Worm (Caenorhabditis elegans) whole organism, L1 larva: ENCODE results near the gene nhr-268.

ENCODE experiments used
- C04F5.9 ChIP-seq: sonication (generic microtip); optimal IDR thresholded peaks from 2 replicates; lab custom pipeline; 2016; ENCODE audit warnings: missing genetic modification characterization, missing compliant biosample characterization
- F16B12.6 ChIP-seq: fragments of 150-350 bp; optimal IDR thresholded peaks from 2 replicates; lab custom pipeline; 2014; ENCODE audit warnings: missing biosample characterization, missing genetic modification characterization
- Y116A8C.19 ChIP-seq: sonication (generic microtip); optimal IDR thresholded peaks from 2 replicates; lab custom pipeline; 2016; ENCODE audit warnings: missing compliant biosample characterization, missing genetic modification characterization, borderline replicate concordance
- aha-1 ChIP-seq: fragments of 150-350 bp; optimal IDR thresholded peaks from 2 replicates; lab custom pipeline; 2014; ENCODE audit warnings: missing biosample characterization, missing genetic modification characterization
- alr-1 ChIP-seq: fragments of 200-800 bp; sonication (Bioruptor generic); optimal IDR thresholded peaks from 2 replicates; lab custom pipeline; 2018; ENCODE audit warnings: borderline replicate concordance, mild to moderate bottlenecking, missing genetic modification characterization, missing compliant biosample characterization
- ama-1 ChIP-seq: fragments of 150-350 bp; optimal IDR thresholded peaks from 2 replicates; lab custom pipeline; 2014
- blmp-1 ChIP-seq: fragments of 150-350 bp; optimal IDR thresholded peaks from 2 replicates; lab custom pipeline; 2014; ENCODE audit warnings: missing biosample characterization, missing genetic modification characterization
- ceh-82 ChIP-seq, 3 experiments: fragments of 150-350 bp in 1 of 3; sonication (generic microtip) in 2 of 3; optimal IDR thresholded peaks; 2 replicates each; lab custom pipeline; 2014 to 2017; ENCODE audit warnings: missing biosample characterization in 3 of 3, missing genetic modification characterization in 3 of 3
- ceh-88 ChIP-seq: fragments of 200-800 bp; sonication (Bioruptor generic); IDR thresholded peaks from 2 replicates; pipeline ENCODE4 v1.3.6; 2022; ENCODE audit warnings: missing genetic modification characterization, missing compliant biosample characterization
- ceh-90 ChIP-seq: sonication (generic microtip); optimal IDR thresholded peaks from 2 replicates; lab custom pipeline; 2016; ENCODE audit warnings: missing genetic modification characterization, missing compliant biosample characterization
- ces-1 ChIP-seq: fragments of 150-350 bp; optimal IDR thresholded peaks from 2 replicates; lab custom pipeline; 2014; ENCODE audit warnings: missing biosample characterization, missing genetic modification reagents, missing genetic modification characterization
- dpl-1 ChIP-seq, 3 experiments: fragments of 150-350 bp in 2 of 3; sonication (generic microtip) in 1 of 3; optimal IDR thresholded peaks; 2 replicates each; lab custom pipeline; 2014 to 2017; ENCODE audit warnings: missing biosample characterization in 3 of 3, missing genetic modification characterization in 3 of 3, missing genetic modification reagents in 3 of 3
- dsc-1 ChIP-seq: sonication (generic microtip); optimal IDR thresholded peaks from 2 replicates; lab custom pipeline; 2016; ENCODE audit warnings: mild to moderate bottlenecking, missing genetic modification characterization, missing compliant biosample characterization
- egl-13 ChIP-seq: sonication (generic microtip); optimal IDR thresholded peaks from 2 replicates; lab custom pipeline; 2016; ENCODE audit warnings: missing genotype, missing genetic modification reagents, missing genetic modification characterization, missing compliant biosample characterization
- egl-27 ChIP-seq, 2 experiments: fragments of 150-350 bp in 1 of 2; sonication (generic microtip); optimal IDR thresholded peaks; 3 replicates each; lab custom pipeline; 2017 to 2018; ENCODE audit warnings: missing biosample characterization in 2 of 2, missing genetic modification characterization in 2 of 2, missing genetic modification reagents in 2 of 2
- elt-3 ChIP-seq, 6 experiments: fragments of 150-350 bp in 1 of 6; sonication (generic microtip); optimal IDR thresholded peaks; 2 replicates each; lab custom pipeline; 2017 to 2018; ENCODE audit warnings: missing biosample characterization in 6 of 6, missing genetic modification characterization in 6 of 6, inconsistent platforms in 1 of 6
- ets-5 ChIP-seq: fragments of 200-800 bp; sonication (Bioruptor generic); IDR thresholded peaks from 2 replicates; pipeline ENCODE4 v1.3.6; 2022; ENCODE audit warnings: missing genetic modification characterization, missing compliant biosample characterization
- fkh-8 ChIP-seq: sonication (generic microtip); optimal IDR thresholded peaks from 2 replicates; lab custom pipeline; 2016; ENCODE audit warnings: mild to moderate bottlenecking, missing genetic modification characterization, missing compliant biosample characterization
- isw-1 ChIP-seq: fragments of 200-800 bp; sonication (Bioruptor generic); IDR thresholded peaks from 2 replicates; pipeline ENCODE4 v1.3.6; 2022; ENCODE audit warnings: missing genetic modification characterization, missing compliant biosample characterization
- lin-13 ChIP-seq: fragments of 150-350 bp; optimal IDR thresholded peaks from 2 replicates; lab custom pipeline; 2014; ENCODE audit warnings: missing biosample characterization, missing genetic modification reagents, missing genetic modification characterization
- lsy-2 ChIP-seq, 2 experiments: fragments of 150-350 bp; optimal IDR thresholded peaks; 2 replicates each; lab custom pipeline; 2014; ENCODE audit warnings: missing biosample characterization in 2 of 2, missing genetic modification characterization in 2 of 2
- mef-2 ChIP-seq: fragments of 150-350 bp; optimal IDR thresholded peaks from 2 replicates; lab custom pipeline; 2014; ENCODE audit warnings: missing biosample characterization, missing genetic modification characterization
- nhr-11 ChIP-seq: fragments of 150-350 bp; optimal IDR thresholded peaks from 2 replicates; lab custom pipeline; 2014; ENCODE audit warnings: missing biosample characterization, missing genetic modification characterization
- nhr-19 ChIP-seq: fragments of 200-800 bp; sonication (Bioruptor generic); conservative IDR thresholded peaks from 2 replicates; pipeline ENCODE4 v1.3.6; 2022; ENCODE audit warnings: missing genetic modification characterization, missing compliant biosample characterization
- nhr-237 ChIP-seq: fragments of 150-350 bp; optimal IDR thresholded peaks from 2 replicates; lab custom pipeline; 2014; ENCODE audit warnings: missing biosample characterization, missing genetic modification characterization
- nhr-71 ChIP-seq: sonication (generic microtip); optimal IDR thresholded peaks from 2 replicates; lab custom pipeline; 2016; ENCODE audit warnings: mild to moderate bottlenecking, missing genetic modification characterization, moderate library complexity, missing compliant biosample characterization
- nhr-76 ChIP-seq: sonication (generic microtip); optimal IDR thresholded peaks from 2 replicates; lab custom pipeline; 2017; ENCODE audit warnings: missing biosample characterization, missing genetic modification characterization
- nhr-77 ChIP-seq: fragments of 150-350 bp; optimal IDR thresholded peaks from 2 replicates; lab custom pipeline; 2014; ENCODE audit warnings: missing biosample characterization, missing genetic modification characterization
- nhr-85 ChIP-seq: sonication (generic microtip); peaks from one replicate; lab custom pipeline; 2016; ENCODE audit warnings: missing genetic modification characterization, inconsistent platforms, missing compliant biosample characterization
- pag-3 ChIP-seq: sonication (generic microtip); optimal IDR thresholded peaks from 2 replicates; lab custom pipeline; 2017; ENCODE audit warnings: missing genetic modification characterization, mild to moderate bottlenecking, missing compliant biosample characterization, antibody characterized with exemption, borderline replicate concordance; ENCODE audit not compliant: insufficient read depth
- rnt-1 ChIP-seq: sonication (generic microtip); optimal IDR thresholded peaks from 2 replicates; lab custom pipeline; 2016; ENCODE audit warnings: mild to moderate bottlenecking, missing genetic modification characterization, moderate library complexity, missing compliant biosample characterization
- snpc-4 ChIP-seq: fragments of 150-350 bp; optimal IDR thresholded peaks from 2 replicates; lab custom pipeline; 2014; ENCODE audit warnings: missing biosample characterization, missing genetic modification characterization
- sox-4 ChIP-seq: sonication (generic microtip); optimal IDR thresholded peaks from 2 replicates; lab custom pipeline; 2016; ENCODE audit warnings: missing genetic modification characterization, missing compliant biosample characterization
- swsn-7 ChIP-seq: sonication (generic microtip); optimal IDR thresholded peaks from 2 replicates; lab custom pipeline; 2016; ENCODE audit warnings: missing genetic modification characterization, missing compliant biosample characterization
- tbx-2 ChIP-seq: sonication (generic microtip); optimal IDR thresholded peaks from 2 replicates; lab custom pipeline; 2016; ENCODE audit warnings: missing genetic modification characterization, missing compliant biosample characterization
- unc-86 ChIP-seq: sonication (generic microtip); optimal IDR thresholded peaks from 2 replicates; lab custom pipeline; 2016; ENCODE audit warnings: missing genetic modification characterization, missing compliant biosample characterization
- vab-15 ChIP-seq: sonication (generic microtip); optimal IDR thresholded peaks from 2 replicates; lab custom pipeline; 2017; ENCODE audit warnings: missing genotype, mild to moderate bottlenecking, missing genetic modification characterization, missing compliant biosample characterization
- zag-1 ChIP-seq: fragments of 150-350 bp; optimal IDR thresholded peaks from 2 replicates; lab custom pipeline; 2014; ENCODE audit warnings: missing biosample characterization, missing genetic modification characterization
- ztf-11 ChIP-seq, 2 experiments: sonication (generic microtip); optimal IDR thresholded peaks; 2 replicates each; lab custom pipeline; 2016 to 2017; ENCODE audit warnings: missing genetic modification characterization in 2 of 2, missing biosample characterization in 1 of 2, missing compliant biosample characterization in 1 of 2

nhr-268 gene

ce11 chrV:15715636-15716035, 25.6 kb downstream of the nhr-268 start:
- no peak for TF ChIP-seq ama-1 (lab: Kevin White, UChicago)
- TF ChIP-seq ces-1 (GFP tag; lab: Kevin White, UChicago) = no peak
- TF ChIP-seq mef-2 (tag; lab: Kevin White, UChicago) = no peak
- TF ChIP-seq sox-4 (tag; lab: Kevin White, UChicago) = no peak
- no peak for TF ChIP-seq C04F5.9 (tag; lab: Kevin White, UChicago)
- no peak for TF ChIP-seq tbx-2
- no peak for TF ChIP-seq swsn-7
- no peak for TF ChIP-seq ztf-11 (tag; optimal IDR thresholded peaks at IDR 0.05; lab: Kevin White, UChicago)
- no peak for TF ChIP-seq nhr-77
- no peak for TF ChIP-seq isw-1 (GFP tag; lab: Robert Waterston, UW)
- TF ChIP-seq fkh-8 = no peak
- TF ChIP-seq unc-86 = no peak
- TF ChIP-seq nhr-85 (tag; lab: Kevin White, UChicago) = no peak
- no peak for TF ChIP-seq ceh-88 (GFP tag; lab: Robert Waterston, UW)
- no peak for TF ChIP-seq nhr-237
- TF ChIP-seq blmp-1 (tag; lab: Kevin White, UChicago) = no peak
- no peak for TF ChIP-seq aha-1
- TF ChIP-seq nhr-76 (tag; lab: Kevin White, UChicago) = no peak
- TF ChIP-seq ceh-82 (tag; optimal IDR thresholded peaks at IDR 0.05; lab: Kevin White, UChicago) = no peak

ce11 chrV:15716679-15717078, 26.6 kb downstream of the nhr-268 start, which contains the start of gene Y6E2A.4:
Y6E2A.4 (minus strand) TSS chrV:15716779.
- TF ChIP-seq elt-3 (tag; optimal IDR thresholded peaks at IDR 0.05; lab: Kevin White, UChicago) (no peak), ztf-11 (tag; optimal IDR thresholded peaks at IDR 0.05; lab: Kevin White, UChicago) (no peak), zag-1 (tag; lab: Kevin White, UChicago) (no peak), egl-13 (no peak), lsy-2 (tag; optimal IDR thresholded peaks at IDR 0.05; lab: Kevin White, UChicago) (no peak), nhr-85 (tag; lab: Kevin White, UChicago) (no peak), rnt-1 (tag; lab: Kevin White, UChicago) (no peak), lin-13 (GFP tag; lab: Kevin White, UChicago) (no peak), nhr-71 (tag; lab: Kevin White, UChicago) (no peak), dpl-1 (GFP tag; optimal IDR thresholded peaks at IDR 0.05; lab: Kevin White, UChicago) (no peak), alr-1 (tag; lab: Kevin White, UChicago) (no peak), egl-27 (tag; optimal IDR thresholded peaks at IDR 0.05; lab: Kevin White, UChicago) (no peak), ets-5 (no peak), nhr-77 (no peak), nhr-11 (tag; lab: Kevin White, UChicago) (no peak), dsc-1 (tag; lab: Kevin White, UChicago) (no peak), snpc-4 (tag; lab: Kevin White, UChicago) (no peak)

ce11 chrV:15718562-15718961, 28.5 kb downstream of the nhr-268 start, which contains the start of gene Y6E2A.5:
Y6E2A.5 (minus strand) TSS chrV:15718662.
- no peak for TF ChIP-seq ceh-90 (tag; lab: Kevin White, UChicago)
- no peak for TF ChIP-seq vab-15 (tag; lab: Kevin White, UChicago)
- TF ChIP-seq unc-86 = no peak

DNA sequence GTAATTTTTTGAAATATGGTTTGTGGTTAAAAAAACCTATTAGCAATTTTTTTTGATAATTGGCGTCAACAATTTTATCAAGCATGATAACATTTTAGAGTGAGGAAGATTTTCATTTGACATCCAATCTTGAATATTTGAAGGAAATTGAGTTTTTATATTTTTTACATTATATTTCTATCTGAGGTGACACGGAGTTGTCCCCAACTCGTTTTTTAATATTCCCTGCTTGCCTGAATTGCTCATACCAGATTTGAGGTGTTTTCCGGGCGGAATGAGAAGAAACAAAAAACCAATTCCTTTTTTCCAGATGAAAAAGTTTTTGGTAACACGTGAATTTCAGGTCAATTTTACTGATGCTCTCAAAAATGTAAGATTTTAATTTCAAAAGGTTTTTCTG, 29.5 kb downstream of the nhr-268 start, which contains the start of gene Y6E2A.7:
Gene Y6E2A.7, plus strand, starts transcription at position 301 of the 400 bp plus-strand sequence.
- TF ChIP-seq nhr-77 (no peak), F16B12.6 (tag; lab: Kevin White, UChicago) (no peak), lsy-2 (tag; optimal IDR thresholded peaks at IDR 0.05; lab: Kevin White, UChicago) (no peak), nhr-19 (GFP tag; lab: Robert Waterston, UW) (no peak), dpl-1 (GFP tag; optimal IDR thresholded peaks at IDR 0.05; lab: Kevin White, UChicago) (no peak), pag-3 (tag; lab: Kevin White, UChicago) (no peak), fkh-8 (no peak), nhr-11 (tag; lab: Kevin White, UChicago) (no peak), Y116A8C.19 (no peak)
